In the genomic region with DNA sequence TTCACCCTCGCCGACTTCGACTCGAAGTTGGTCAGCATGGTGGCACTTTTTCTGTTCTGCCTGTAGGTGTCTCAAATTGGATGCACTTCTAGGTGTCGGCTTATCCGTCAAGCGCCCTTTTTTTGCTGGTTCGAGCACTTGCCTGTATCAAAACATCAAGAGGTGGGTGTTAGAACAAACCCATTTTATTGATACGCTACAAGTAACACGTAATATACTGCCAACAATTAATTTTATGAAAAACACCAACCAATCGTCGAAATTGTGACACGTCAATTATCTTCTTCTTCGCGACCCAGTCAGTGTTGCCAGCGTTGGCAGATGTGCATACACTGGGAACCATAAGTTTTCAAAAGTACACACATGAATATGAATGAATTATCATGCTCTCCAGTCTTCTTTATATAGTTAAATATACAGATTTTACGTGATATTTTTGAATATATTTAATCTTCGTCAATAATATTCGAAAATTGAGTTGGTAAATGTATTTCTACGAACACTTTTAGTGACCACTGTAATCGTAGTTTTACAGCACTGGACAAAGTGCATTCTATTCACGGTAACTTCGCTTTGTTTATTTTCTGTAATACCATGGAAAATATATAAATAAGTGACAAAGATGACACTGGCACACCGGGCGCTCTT, we compare ENCODE assay signal across 1 fruit fly cellular context.
A peak's percentile ranks its signal among the peaks of the same experiment; 100 is the strongest.
TF ChIP-seq lines count a peak whose summit lies in the region.

A gene (minus strand): TSS at position 280 of the 648 bp plus-strand sequence.
A gene (plus strand): TSS at position 548 of the 648 bp plus-strand sequence.

TF ChIP-seq in whole organism, embryonic, 481 proteins besides CTCF, POLR2A, EP300 and RAD21 (continued from another document and continues in another):
- TF ChIP-seq ara (GFP tag; IDR thresholded peaks at IDR 0.05; lab: Robert Waterston, UW), result peak; percentile 96
- peak; percentile 89 for TF ChIP-seq CG10654 (GFP tag; optimal IDR thresholded peaks at IDR 0.05; lab: Kevin White, UChicago)
- peak; percentile 98 for TF ChIP-seq Atf6 (GFP tag; IDR thresholded peaks at IDR 0.05; lab: Robert Waterston, UW)
- TF ChIP-seq CG18476 (GFP tag; optimal IDR thresholded peaks at IDR 0.05; lab: Kevin White, UChicago), result peak; percentile 95
- TF ChIP-seq CG2712 (tag; optimal IDR thresholded peaks at IDR 0.05; lab: Kevin White, UChicago), result peak; percentile 99
- peak; percentile 95 for TF ChIP-seq trh (GFP tag; optimal IDR thresholded peaks at IDR 0.05; lab: Kevin White, UChicago)
- TF ChIP-seq slou (GFP tag; optimal IDR thresholded peaks at IDR 0.05; lab: Kevin White, UChicago), result peak; percentile 96
- peak; percentile 92 for TF ChIP-seq CG4707 (GFP tag; optimal IDR thresholded peaks at IDR 0.05; lab: Kevin White, UChicago)
- TF ChIP-seq CG12769 (tag; optimal IDR thresholded peaks at IDR 0.05; lab: Kevin White, UChicago), result no peak
- peak; percentile 89 for TF ChIP-seq CG11723 (GFP tag; optimal IDR thresholded peaks at IDR 0.05; lab: Kevin White, UChicago)
- TF ChIP-seq fd102C (GFP tag; optimal IDR thresholded peaks at IDR 0.05; lab: Kevin White, UChicago), result peak; percentile 80
- TF ChIP-seq Dp (GFP tag; optimal IDR thresholded peaks at IDR 0.05; lab: Kevin White, UChicago), result peak; percentile 50
- TF ChIP-seq CG12391 (tag; optimal IDR thresholded peaks at IDR 0.05; lab: Kevin White, UChicago), result peak; percentile 98
- peak; percentile 96 for TF ChIP-seq CG12155 (GFP tag; optimal IDR thresholded peaks at IDR 0.05; lab: Kevin White, UChicago)
- TF ChIP-seq CG18619 (GFP tag; optimal IDR thresholded peaks at IDR 0.05; lab: Kevin White, UChicago), result peak; percentile 94
- peak; percentile 96 for TF ChIP-seq grau (tag; optimal IDR thresholded peaks at IDR 0.05; lab: Kevin White, UChicago)
- peak; percentile 97 for TF ChIP-seq B-H1 (GFP tag; IDR thresholded peaks at IDR 0.05; lab: Robert Waterston, UW)
- TF ChIP-seq trem (tag; optimal IDR thresholded peaks at IDR 0.05; lab: Kevin White, UChicago), result peak; percentile 92
- 0 out of 2 replicates have a peak, but pooled peaks have one; percentile 12 for TF ChIP-seq inv (GFP tag; IDR thresholded peaks at IDR 0.05; lab: Robert Waterston, UW; ENCODE audit: partially characterized antibody)
- peak; percentile 32 for TF ChIP-seq CG9797 (GFP tag; optimal IDR thresholded peaks at IDR 0.05; lab: Kevin White, UChicago)
- peak; percentile 97 for TF ChIP-seq gsb-n (tag; optimal IDR thresholded peaks at IDR 0.05; lab: Kevin White, UChicago)
- TF ChIP-seq vvl (GFP tag; IDR thresholded peaks at IDR 0.05; lab: Robert Waterston, UW), result peak; percentile 97
- peak; percentile 82 for TF ChIP-seq CG8281 (tag; optimal IDR thresholded peaks at IDR 0.05; lab: Kevin White, UChicago)
- TF ChIP-seq seq (GFP tag; IDR thresholded peaks at IDR 0.05; lab: Robert Waterston, UW), result peak; percentile 96
- no peak for TF ChIP-seq CG42726 (GFP tag; IDR thresholded peaks at IDR 0.05; lab: Robert Waterston, UW; ENCODE audit: partially characterized antibody)
- TF ChIP-seq D19B (GFP tag; optimal IDR thresholded peaks at IDR 0.05; lab: Kevin White, UChicago), result peak; percentile 86
- peak; percentile 93 for TF ChIP-seq Dbx (GFP tag; IDR thresholded peaks at IDR 0.05; lab: Robert Waterston, UW)
- peak; percentile 98 for TF ChIP-seq Awh (GFP tag; IDR thresholded peaks at IDR 0.05; lab: Robert Waterston, UW)
- peak; percentile 84 for TF ChIP-seq ac (GFP tag; optimal IDR thresholded peaks at IDR 0.05; lab: Kevin White, UChicago)
- TF ChIP-seq pb (GFP tag; optimal IDR thresholded peaks at IDR 0.05; lab: Kevin White, UChicago), result peak; percentile 77
- peak; percentile 94 for TF ChIP-seq Meics (GFP tag; optimal IDR thresholded peaks at IDR 0.05; lab: Kevin White, UChicago)
- peak; percentile 95 for TF ChIP-seq CG6272 (GFP tag; IDR thresholded peaks at IDR 0.05; lab: Robert Waterston, UW)
- TF ChIP-seq CG9817 (tag; optimal IDR thresholded peaks at IDR 0.05; lab: Kevin White, UChicago), result peak; percentile 95
- peak; percentile 74 for TF ChIP-seq CG7745 (tag; optimal IDR thresholded peaks at IDR 0.05; lab: Kevin White, UChicago)
- peak; percentile 97 for TF ChIP-seq zfh1 (GFP tag; IDR thresholded peaks at IDR 0.05; lab: Robert Waterston, UW)
- TF ChIP-seq Sox100B (GFP tag; optimal IDR thresholded peaks at IDR 0.05; lab: Kevin White, UChicago), result no peak
- peak; percentile 96 for TF ChIP-seq CG12942 (GFP tag; optimal IDR thresholded peaks at IDR 0.05; lab: Kevin White, UChicago)
- TF ChIP-seq Kr (GFP tag; optimal IDR thresholded peaks at IDR 0.05; lab: Kevin White, UChicago), result no peak
- peak; percentile 96 for TF ChIP-seq CG14014 (GFP tag; IDR thresholded peaks at IDR 0.05; lab: Robert Waterston, UW)
- TF ChIP-seq CG15479 (GFP tag; optimal IDR thresholded peaks at IDR 0.05; lab: Kevin White, UChicago), result peak; percentile 52
- peak; percentile 93 for TF ChIP-seq Six4 (GFP tag; optimal IDR thresholded peaks at IDR 0.05; lab: Kevin White, UChicago)
- TF ChIP-seq Fer1 (GFP tag; optimal IDR thresholded peaks at IDR 0.05; lab: Kevin White, UChicago), result peak; percentile 91
- TF ChIP-seq Dek (tag; optimal IDR thresholded peaks at IDR 0.05; lab: Kevin White, UChicago), result peak; percentile 96
- TF ChIP-seq Side (GFP tag; optimal IDR thresholded peaks at IDR 0.05; lab: Kevin White, UChicago), result peak; percentile 67
- no peak for TF ChIP-seq Bgb (GFP tag; IDR thresholded peaks at IDR 0.05; lab: Robert Waterston, UW; ENCODE audit: partially characterized antibody)
- peak; percentile 86 for TF ChIP-seq CG7987 (GFP tag; optimal IDR thresholded peaks at IDR 0.05; lab: Kevin White, UChicago)
- peak; percentile 96 for TF ChIP-seq CG4424 (GFP tag; optimal IDR thresholded peaks at IDR 0.05; lab: Kevin White, UChicago)
- peak; percentile 97 for TF ChIP-seq tgo (GFP tag; IDR thresholded peaks at IDR 0.05; lab: Robert Waterston, UW)
- TF ChIP-seq fru (optimal IDR thresholded peaks at IDR 0.05; lab: Kevin White, UChicago), result no peak
- TF ChIP-seq Hand (GFP tag; optimal IDR thresholded peaks at IDR 0.05; lab: Kevin White, UChicago), result peak; percentile 91
- TF ChIP-seq Oaz (GFP tag; IDR thresholded peaks at IDR 0.05; lab: Robert Waterston, UW), result peak; percentile 98
- TF ChIP-seq Scr (GFP tag; IDR thresholded peaks at IDR 0.05; lab: Robert Waterston, UW; ENCODE audit: partially characterized antibody), result no peak
- peak; percentile 89 for TF ChIP-seq Mes4 (GFP tag; optimal IDR thresholded peaks at IDR 0.05; lab: Kevin White, UChicago)
- TF ChIP-seq CG16779 (GFP tag; IDR thresholded peaks at IDR 0.05; lab: Robert Waterston, UW), result peak; percentile 84
- TF ChIP-seq chm (GFP tag; IDR thresholded peaks at IDR 0.05; lab: Robert Waterston, UW), result peak; percentile 98
- TF ChIP-seq CG30431 (GFP tag; optimal IDR thresholded peaks at IDR 0.05; lab: Kevin White, UChicago), result peak; percentile 93
- TF ChIP-seq CG8924 (tag; optimal IDR thresholded peaks at IDR 0.05; lab: Kevin White, UChicago), result peak; percentile 97
- TF ChIP-seq CG3995 (GFP tag; optimal IDR thresholded peaks at IDR 0.05; lab: Kevin White, UChicago), result peak; percentile 83
- TF ChIP-seq Poxn (GFP tag; IDR thresholded peaks at IDR 0.05; lab: Robert Waterston, UW), result peak; percentile 92
- TF ChIP-seq prd (optimal IDR thresholded peaks at IDR 0.05; lab: Kevin White, UChicago), result no peak
- TF ChIP-seq prd (GFP tag; IDR thresholded peaks at IDR 0.05; lab: Robert Waterston, UW), result peak; percentile 98
- TF ChIP-seq CG4328 (GFP tag; optimal IDR thresholded peaks at IDR 0.05; lab: Kevin White, UChicago), result peak; percentile 85
- peak; percentile 94 for TF ChIP-seq Bteb2 (GFP tag; optimal IDR thresholded peaks at IDR 0.05; lab: Kevin White, UChicago)
- TF ChIP-seq HmgD (GFP tag; optimal IDR thresholded peaks at IDR 0.05; lab: Kevin White, UChicago), result peak; percentile 70
- peak; percentile 75 for TF ChIP-seq CG6813 (GFP tag; optimal IDR thresholded peaks at IDR 0.05; lab: Kevin White, UChicago)
- TF ChIP-seq odd (GFP tag; optimal IDR thresholded peaks at IDR 0.05; lab: Kevin White, UChicago), result peak; percentile 90
- peak; percentile 85; the same call in 1 of the 2 replicates for TF ChIP-seq ranshi (GFP tag; IDR thresholded peaks at IDR 0.05; lab: Robert Waterston, UW)
- peak; percentile 44; the same call in 2 of the 4 replicates for TF ChIP-seq Dll (GFP tag; IDR thresholded peaks at IDR 0.05; lab: Robert Waterston, UW; ENCODE audit: partially characterized antibody)
- TF ChIP-seq sr (GFP tag; IDR thresholded peaks at IDR 0.05; lab: Robert Waterston, UW), result peak; percentile 56; the same call in 2 of the 3 replicates
- TF ChIP-seq pnt (GFP tag; optimal IDR thresholded peaks at IDR 0.05; lab: Kevin White, UChicago), result peak; percentile 89
- TF ChIP-seq CG14860 (GFP tag; IDR thresholded peaks at IDR 0.05; lab: Robert Waterston, UW; ENCODE audit: partially characterized antibody), result no peak
- TF ChIP-seq nerfin-1 (tag; optimal IDR thresholded peaks at IDR 0.05; lab: Kevin White, UChicago), result peak; percentile 93
- peak; percentile 65 for TF ChIP-seq crol (GFP tag; IDR thresholded peaks at IDR 0.05; lab: Robert Waterston, UW)
- TF ChIP-seq PHDP (tag; optimal IDR thresholded peaks at IDR 0.05; lab: Kevin White, UChicago), result peak; percentile 97
- TF ChIP-seq CG14667 (GFP tag; IDR thresholded peaks at IDR 0.05; lab: Robert Waterston, UW), result peak; percentile 95
- TF ChIP-seq Eip74EF (GFP tag; optimal IDR thresholded peaks at IDR 0.05; lab: Kevin White, UChicago), result peak in 1 of 2 experiments; percentile 96
- TF ChIP-seq disco-r (GFP tag; optimal IDR thresholded peaks at IDR 0.05; lab: Kevin White, UChicago), result peak; percentile 83
- peak; percentile 85 for TF ChIP-seq gt (GFP tag; IDR thresholded peaks at IDR 0.05; lab: Robert Waterston, UW)
- no peak for TF ChIP-seq pan (optimal IDR thresholded peaks at IDR 0.05; lab: Kevin White, UChicago)
- peak in 1 of 2 experiments; percentile 97 for TF ChIP-seq pan (GFP tag; optimal IDR thresholded peaks at IDR 0.05 in 1 of 2, IDR thresholded peaks at IDR 0.05 in 1 of 2)
- peak; percentile 89 for TF ChIP-seq repo (GFP tag; optimal IDR thresholded peaks at IDR 0.05; lab: Kevin White, UChicago)
- TF ChIP-seq CG3407 (GFP tag; optimal IDR thresholded peaks at IDR 0.05; lab: Kevin White, UChicago), result peak; percentile 92
- TF ChIP-seq CG11398 (GFP tag; optimal IDR thresholded peaks at IDR 0.05; lab: Kevin White, UChicago), result peak; percentile 81
- TF ChIP-seq knrl (GFP tag; IDR thresholded peaks at IDR 0.05; lab: Robert Waterston, UW; ENCODE audit: partially characterized antibody), result peak; percentile 43; the same call in 1 of the 3 replicates
- TF ChIP-seq CG31365 (tag; optimal IDR thresholded peaks at IDR 0.05; lab: Kevin White, UChicago), result peak; percentile 65
- TF ChIP-seq CG18011 (GFP tag; optimal IDR thresholded peaks at IDR 0.05; lab: Kevin White, UChicago), result peak; percentile 86
- TF ChIP-seq Lpt (GFP tag; optimal IDR thresholded peaks at IDR 0.05; lab: Kevin White, UChicago), result no peak
- TF ChIP-seq tll (GFP tag; optimal IDR thresholded peaks at IDR 0.05; lab: Kevin White, UChicago), result peak in 1 of 2 experiments; percentile 62
- peak; percentile 86 for TF ChIP-seq CG1603 (tag; optimal IDR thresholded peaks at IDR 0.05; lab: Kevin White, UChicago)
- peak; percentile 92 for TF ChIP-seq CG12299 (tag; optimal IDR thresholded peaks at IDR 0.05; lab: Kevin White, UChicago)
- TF ChIP-seq CG13894 (tag; optimal IDR thresholded peaks at IDR 0.05; lab: Kevin White, UChicago), result peak; percentile 91
- TF ChIP-seq maf-S (GFP tag; optimal IDR thresholded peaks at IDR 0.05; lab: Kevin White, UChicago), result peak; percentile 91
- TF ChIP-seq CG17912 (GFP tag; optimal IDR thresholded peaks at IDR 0.05; lab: Kevin White, UChicago), result peak; percentile 84
- 0 out of 3 replicates have a peak, but pooled peaks have one; percentile 9 for TF ChIP-seq CG16813 (GFP tag; IDR thresholded peaks at IDR 0.05; lab: Robert Waterston, UW; ENCODE audit: partially characterized antibody)
- TF ChIP-seq CG7786 (GFP tag; optimal IDR thresholded peaks at IDR 0.05; lab: Kevin White, UChicago), result peak; percentile 87
- TF ChIP-seq yki (optimal IDR thresholded peaks at IDR 0.05; lab: Kevin White, UChicago), result no peak
- peak; percentile 96 for TF ChIP-seq NfI (GFP tag; optimal IDR thresholded peaks at IDR 0.05; lab: Kevin White, UChicago)
- peak; percentile 96 for TF ChIP-seq bcd (GFP tag; optimal IDR thresholded peaks at IDR 0.05; lab: Kevin White, UChicago)
- peak; percentile 95 for TF ChIP-seq MESR4 (GFP tag; optimal IDR thresholded peaks at IDR 0.05; lab: Kevin White, UChicago)
- peak; percentile 54; the same call in 1 of the 2 replicates for TF ChIP-seq CG13287 (GFP tag; IDR thresholded peaks at IDR 0.05; lab: Robert Waterston, UW; ENCODE audit: partially characterized antibody)
- TF ChIP-seq CG33213 (GFP tag; optimal IDR thresholded peaks at IDR 0.05; lab: Kevin White, UChicago), result peak; percentile 80
- no peak for TF ChIP-seq Tbp (GFP tag; optimal IDR thresholded peaks at IDR 0.05; lab: Kevin White, UChicago)
- peak; percentile 32 for TF ChIP-seq pfk (GFP tag; optimal IDR thresholded peaks at IDR 0.05; lab: Kevin White, UChicago)
- TF ChIP-seq salm (tag; optimal IDR thresholded peaks at IDR 0.05; lab: Kevin White, UChicago), result peak; percentile 92
- TF ChIP-seq dmrt99B (tag; optimal IDR thresholded peaks at IDR 0.05; lab: Kevin White, UChicago), result peak; percentile 96
- peak in 1 of 3 experiments; percentile 95 for TF ChIP-seq lola (GFP tag; optimal IDR thresholded peaks at IDR 0.05; lab: Kevin White, UChicago)
- TF ChIP-seq CG6654 (GFP tag; optimal IDR thresholded peaks at IDR 0.05; lab: Kevin White, UChicago), result peak; percentile 69
- TF ChIP-seq emc (GFP tag; optimal IDR thresholded peaks at IDR 0.05; lab: Kevin White, UChicago), result peak; percentile 65
- TF ChIP-seq TFAM (GFP tag; optimal IDR thresholded peaks at IDR 0.05; lab: Kevin White, UChicago), result peak; percentile 75
- peak; percentile 60 for TF ChIP-seq CG3163 (GFP tag; optimal IDR thresholded peaks at IDR 0.05; lab: Kevin White, UChicago)
- peak; percentile 89 for TF ChIP-seq Atf-2 (GFP tag; optimal IDR thresholded peaks at IDR 0.05; lab: Kevin White, UChicago)
- TF ChIP-seq ab (GFP tag; optimal IDR thresholded peaks at IDR 0.05; lab: Kevin White, UChicago), result peak; percentile 90
- TF ChIP-seq sd (tag; optimal IDR thresholded peaks at IDR 0.05; lab: Kevin White, UChicago), result peak; percentile 88
- TF ChIP-seq Ada2b (GFP tag; IDR thresholded peaks at IDR 0.05; lab: Robert Waterston, UW), result peak; percentile 89
- peak; percentile 81 for TF ChIP-seq mirr (GFP tag; optimal IDR thresholded peaks at IDR 0.05; lab: Kevin White, UChicago)
- peak; percentile 88 for TF ChIP-seq CG9609 (GFP tag; optimal IDR thresholded peaks at IDR 0.05; lab: Kevin White, UChicago)
- TF ChIP-seq CG12236 (GFP tag; optimal IDR thresholded peaks at IDR 0.05; lab: Kevin White, UChicago), result peak; percentile 85
- TF ChIP-seq CG3847 (GFP tag; IDR thresholded peaks at IDR 0.05; lab: Robert Waterston, UW), result peak; percentile 98
- peak; percentile 97 for TF ChIP-seq dmrt11E (tag; optimal IDR thresholded peaks at IDR 0.05; lab: Kevin White, UChicago)
